Fruit fly (Drosophila melanogaster) whole organism, prepupa: ENCODE measurements around the gene CG7017.

Experiments used
- CG10631 ChIP-seq: fragments of 200-800 bp; sonication (Bioruptor generic); optimal IDR thresholded peaks from 2 replicates; lab custom pipeline; 2016; ENCODE audit warnings: missing biosample characterization, missing genetic modification characterization
- CG10669 ChIP-seq: fragments of 200-800 bp; sonication (Bioruptor generic); optimal IDR thresholded peaks from 3 replicates; lab custom pipeline; 2018; ENCODE audit warnings: missing biosample characterization, mild to moderate bottlenecking, missing genetic modification characterization, moderate library complexity
- CG11294 ChIP-seq: fragments of 200-800 bp; sonication (Bioruptor generic); IDR thresholded peaks from 2 replicates; pipeline ENCODE4 v1.3.6; 2022; ENCODE audit warnings: missing biosample characterization, missing genetic modification characterization
- CG11762 ChIP-seq: fragments of 200-800 bp; sonication (Bioruptor generic); optimal IDR thresholded peaks from 3 replicates; lab custom pipeline; 2016; ENCODE audit warnings: missing biosample characterization, missing genetic modification characterization; ENCODE audit not compliant: insufficient read depth
- CG11902 ChIP-seq: fragments of 200-800 bp; sonication (Bioruptor generic); optimal IDR thresholded peaks from 3 replicates; lab custom pipeline; 2016; ENCODE audit warnings: missing biosample characterization, missing genetic modification characterization
- CG1621 ChIP-seq: fragments of 200-800 bp; sonication (Bioruptor generic); optimal IDR thresholded peaks from 3 replicates; lab custom pipeline; 2018; ENCODE audit warnings: missing biosample characterization, mild to moderate bottlenecking, missing genetic modification characterization
- CG16779 ChIP-seq: fragments of 200-800 bp; sonication (Bioruptor generic); optimal IDR thresholded peaks from 3 replicates; lab custom pipeline; 2017; ENCODE audit warnings: missing biosample characterization, mild to moderate bottlenecking, missing genetic modification characterization
- CG3032 ChIP-seq: fragments of 200-800 bp; optimal IDR thresholded peaks from 2 replicates; lab custom pipeline; 2019; ENCODE audit warnings: missing biosample characterization, mild to moderate bottlenecking, missing genetic modification characterization, moderate library complexity
- CG32006 ChIP-seq: fragments of 200-800 bp; sonication (Bioruptor generic); optimal IDR thresholded peaks from 3 replicates; lab custom pipeline; 2017; ENCODE audit warnings: missing biosample characterization, mild to moderate bottlenecking, missing genetic modification characterization
- CG6276 ChIP-seq: fragments of 200-800 bp; sonication (Bioruptor generic); optimal IDR thresholded peaks from 2 replicates; lab custom pipeline; 2017; ENCODE audit warnings: missing biosample characterization, mild to moderate bottlenecking, missing genetic modification characterization
- CG6792 ChIP-seq: fragments of 200-800 bp; sonication (Bioruptor generic); optimal IDR thresholded peaks from 3 replicates; lab custom pipeline; 2016; ENCODE audit warnings: missing biosample characterization, missing genetic modification characterization
- CG6808 ChIP-seq: fragments of 200-800 bp; sonication (Bioruptor generic); optimal IDR thresholded peaks from 3 replicates; lab custom pipeline; 2017; ENCODE audit warnings: missing biosample characterization, missing genetic modification characterization, mild to moderate bottlenecking, moderate library complexity, missing genetic modification reagents
- CG7368 ChIP-seq: fragments of 200-800 bp; sonication (Bioruptor generic); optimal IDR thresholded peaks from 3 replicates; lab custom pipeline; 2016; ENCODE audit warnings: missing biosample characterization, missing genetic modification characterization
- CG8119 ChIP-seq: fragments of 200-800 bp; sonication (Bioruptor generic); IDR thresholded peaks from 3 replicates; pipeline ENCODE4 v1.3.6; 2022; ENCODE audit warnings: missing biosample characterization, missing genetic modification characterization
- CG8632 ChIP-seq: fragments of 200-800 bp; sonication (Bioruptor generic); optimal IDR thresholded peaks from 3 replicates; lab custom pipeline; 2016; ENCODE audit warnings: missing biosample characterization, missing genetic modification characterization
- CG9139 ChIP-seq: fragments of 200-800 bp; sonication (Bioruptor generic); optimal IDR thresholded peaks from 3 replicates; lab custom pipeline; 2017; ENCODE audit warnings: missing biosample characterization, mild to moderate bottlenecking, missing genetic modification characterization
- Eip75B ChIP-seq: fragments of 200-800 bp; sonication (Bioruptor generic); optimal IDR thresholded peaks from 3 replicates; lab custom pipeline; 2016; ENCODE audit warnings: missing biosample characterization, missing genetic modification characterization
- Eip78C ChIP-seq: fragments of 200-800 bp; sonication (Bioruptor generic); peaks from one replicate; lab custom pipeline; 2016; ENCODE audit warnings: missing biosample characterization, missing genetic modification characterization
- Gug ChIP-seq: fragments of 200-800 bp; sonication (Bioruptor generic); IDR thresholded peaks from 2 replicates; pipeline ENCODE4 v1.3.6; 2022; ENCODE audit warnings: missing biosample characterization, missing genetic modification characterization
- OdsH ChIP-seq: fragments of 200-800 bp; sonication (Bioruptor generic); optimal IDR thresholded peaks from 3 replicates; lab custom pipeline; 2016; ENCODE audit warnings: missing biosample characterization, missing genetic modification characterization
- Smox ChIP-seq: fragments of 200-800 bp; sonication (Bioruptor generic); optimal IDR thresholded peaks from 3 replicates; lab custom pipeline; 2016; ENCODE audit warnings: missing biosample characterization, missing genetic modification characterization
- Sox102F ChIP-seq: fragments of 200-800 bp; sonication (Bioruptor generic); optimal IDR thresholded peaks from 2 replicates; lab custom pipeline; 2016; ENCODE audit warnings: missing biosample characterization, mild to moderate bottlenecking, missing genetic modification characterization
- Sox14 ChIP-seq: fragments of 200-800 bp; sonication (Bioruptor generic); optimal IDR thresholded peaks from 3 replicates; lab custom pipeline; 2016; ENCODE audit warnings: missing biosample characterization, missing genetic modification characterization
- dac ChIP-seq: fragments of 200-800 bp; sonication (Bioruptor generic); optimal IDR thresholded peaks from 2 replicates; lab custom pipeline; 2017; ENCODE audit warnings: missing biosample characterization, mild to moderate bottlenecking, missing genetic modification characterization
- dsx ChIP-seq: fragments of 200-800 bp; optimal IDR thresholded peaks from 3 replicates; lab custom pipeline; 2019; ENCODE audit warnings: missing biosample characterization, mild to moderate bottlenecking, missing genetic modification characterization, moderate library complexity; ENCODE audit not compliant: poor library complexity, severe bottlenecking
- eg ChIP-seq: fragments of 200-800 bp; sonication (Bioruptor generic); IDR thresholded peaks from 3 replicates; pipeline ENCODE4 v1.3.6; 2022; ENCODE audit warnings: missing biosample characterization, missing genetic modification characterization
- esn ChIP-seq: fragments of 200-800 bp; sonication (Bioruptor generic); optimal IDR thresholded peaks from 2 replicates; lab custom pipeline; 2016; ENCODE audit warnings: missing biosample characterization, mild to moderate bottlenecking, missing genetic modification characterization, moderate library complexity
- fd59A ChIP-seq: fragments of 200-800 bp; sonication (Bioruptor generic); optimal IDR thresholded peaks from 2 replicates; lab custom pipeline; 2017; ENCODE audit warnings: missing biosample characterization, mild to moderate bottlenecking, missing genetic modification characterization, missing genetic modification reagents
- lz ChIP-seq: fragments of 200-800 bp; sonication (Bioruptor generic); optimal IDR thresholded peaks from 3 replicates; lab custom pipeline; 2016; ENCODE audit warnings: missing biosample characterization, missing genetic modification characterization
- net ChIP-seq: fragments of 200-800 bp; sonication (Bioruptor generic); optimal IDR thresholded peaks from 3 replicates; lab custom pipeline; 2016; ENCODE audit warnings: missing biosample characterization, missing genetic modification characterization
- pdm3 ChIP-seq: fragments of 200-800 bp; sonication (Bioruptor generic); optimal IDR thresholded peaks from 3 replicates; lab custom pipeline; 2016; ENCODE audit warnings: missing biosample characterization, missing genetic modification characterization
- salr ChIP-seq, 2 experiments: fragments of 200-800 bp; sonication (Bioruptor generic); optimal IDR thresholded peaks; 3 replicates each; lab custom pipeline; 2016 to 2018; ENCODE audit warnings: missing biosample characterization in 2 of 2, missing genetic modification characterization in 2 of 2, mild to moderate bottlenecking in 1 of 2
- vri ChIP-seq: fragments of 200-800 bp; sonication (Bioruptor generic); optimal IDR thresholded peaks from 3 replicates; lab custom pipeline; 2016; ENCODE audit warnings: missing biosample characterization, mild to moderate bottlenecking, missing genetic modification characterization

Gene CG7017

dm6 chr3L:20221412-20221864, 9.5 kb upstream of the CG7017 start, which contains the start of gene CG17145:
Gene CG17145, plus strand, starts transcription at chr3L:20221814.
- TF ChIP-seq Eip78C (GFP tag; lab: Kevin White, UChicago) (no peak), Sox102F (GFP tag; lab: Kevin White, UChicago) (no peak), CG6792 (no peak), CG11294 (no peak), Eip75B (GFP tag; lab: Kevin White, UChicago) (no peak), CG10669 (GFP tag; lab: Kevin White, UChicago) (no peak), Gug (GFP tag; lab: Robert Waterston, UW) (no peak)

- TF ChIP-seq Smox (GFP tag; lab: Kevin White, UChicago) (no peak), CG6276 (no peak), CG8632 (GFP tag; lab: Kevin White, UChicago) (no peak), CG16779 (no peak)
These were observed 9.0 kb upstream of the CG7017 start for dm6 chr3L:20220918-20221317.

- no peak for TF ChIP-seq Smox (GFP tag; lab: Kevin White, UChicago)
- TF ChIP-seq fd59A = no peak
- TF ChIP-seq CG8119 (GFP tag; lab: Robert Waterston, UW) = no peak
- no peak for TF ChIP-seq OdsH (GFP tag; lab: Kevin White, UChicago)
- no peak for TF ChIP-seq CG11902
- no peak for TF ChIP-seq CG3032 (tag; lab: Kevin White, UChicago)
- TF ChIP-seq dsx = no peak
- TF ChIP-seq Sox14 = no peak
- no peak for TF ChIP-seq CG6808 (GFP tag; lab: Kevin White, UChicago)
- no peak for TF ChIP-seq CG10631 (GFP tag; lab: Kevin White, UChicago)
- TF ChIP-seq Eip75B (GFP tag; lab: Kevin White, UChicago) = no peak
- no peak for TF ChIP-seq net (GFP tag; lab: Kevin White, UChicago)
- no peak for TF ChIP-seq salr (GFP tag; optimal IDR thresholded peaks at IDR 0.05; lab: Kevin White, UChicago)
These were observed 8.5 kb upstream of the CG7017 start, which contains the start of gene CG6933 for dm6 chr3L:20220374-20220773. Gene CG6933, minus strand, starts transcription at chr3L:20220420.

- TF ChIP-seq lz (no peak), CG9139 (GFP tag; lab: Kevin White, UChicago) (no peak), CG6808 (GFP tag; lab: Kevin White, UChicago) (no peak), CG8632 (GFP tag; lab: Kevin White, UChicago) (no peak), CG11902 (no peak), salr (GFP tag; optimal IDR thresholded peaks at IDR 0.05; lab: Kevin White, UChicago) (no peak), CG1621 (tag; lab: Kevin White, UChicago) (no peak), Eip78C (GFP tag; lab: Kevin White, UChicago) (no peak), dsx (no peak), eg (GFP tag; lab: Robert Waterston, UW) (no peak)
These were observed 2.0 kb downstream of the CG7017 start for dm6 chr3L:20209896-20210295.

- TF ChIP-seq CG11762 (GFP tag; lab: Kevin White, UChicago) = no peak
- no peak for TF ChIP-seq Gug (GFP tag; lab: Robert Waterston, UW)
- TF ChIP-seq dac (GFP tag; lab: Kevin White, UChicago) = no peak
- TF ChIP-seq pdm3 (GFP tag; lab: Kevin White, UChicago) = no peak
- TF ChIP-seq vri = peak; percentile 90
- no peak for TF ChIP-seq salr (GFP tag; optimal IDR thresholded peaks at IDR 0.05; lab: Kevin White, UChicago)
These were observed 2.8 kb downstream of the CG7017 start for dm6 chr3L:20209092-20209491.

- no peak for TF ChIP-seq CG11902
- TF ChIP-seq vri = no peak
- TF ChIP-seq eg (GFP tag; lab: Robert Waterston, UW) = no peak
- TF ChIP-seq CG6276 = no peak
- TF ChIP-seq CG10631 (GFP tag; lab: Kevin White, UChicago) = no peak
- TF ChIP-seq lz = no peak
- TF ChIP-seq esn (GFP tag; lab: Kevin White, UChicago) = no peak
- no peak for TF ChIP-seq CG7368 (GFP tag; lab: Kevin White, UChicago)
- TF ChIP-seq net (GFP tag; lab: Kevin White, UChicago) = no peak
- TF ChIP-seq CG32006 (GFP tag; lab: Kevin White, UChicago) = no peak
These were observed 4.9 kb downstream of the CG7017 start, which contains the start of gene CG6996 for dm6 chr3L:20206950-20207584. Gene CG6996, plus strand, starts transcription at chr3L:20207534.
